Fruit fly (Drosophila melanogaster): ENCODE measurements around the gene CG4842.

The CG4842 gene

dm6 chr3L:16339873-16340272, 28.3 kb upstream of the CG4842 start:
- no peak for TF ChIP-seq CG17801 (GFP tag; optimal IDR thresholded peaks at IDR 0.05; ENCODE audit: partially characterized antibody)

dm6 chr3L:16346023-16346422, 22.2 kb upstream of the CG4842 start, which contains the start of gene CG33257:
Gene CG33257 (plus strand): TSS chr3L:16346323.
- no peak for TF ChIP-seq CG17801 (GFP tag; optimal IDR thresholded peaks at IDR 0.05; ENCODE audit: partially characterized antibody)

- TF ChIP-seq CG17801 (GFP tag; optimal IDR thresholded peaks at IDR 0.05; ENCODE audit: partially characterized antibody): no peak
Observed at dm6 chr3L:16347914-16348313, 20.3 kb upstream of the CG4842 start, which contains the start of gene mRpS34. Gene mRpS34 (plus strand): TSS chr3L:16348074.

- no peak for TF ChIP-seq CG17801 (GFP tag; optimal IDR thresholded peaks at IDR 0.05; ENCODE audit: partially characterized antibody)
Observed at dm6 chr3L:16349686-16350085, 18.5 kb upstream of the CG4842 start.

- no peak for TF ChIP-seq CG17801 (GFP tag; optimal IDR thresholded peaks at IDR 0.05; ENCODE audit: partially characterized antibody)
Observed at dm6 chr3L:16351770-16352429, 16.3 kb upstream of the CG4842 start, which contains the start of the genes Golgin104 and Tcs3. Gene Golgin104 (minus strand): TSS chr3L:16351951. Gene Tcs3 (plus strand): TSS chr3L:16351991.

- TF ChIP-seq CG17801 (GFP tag; optimal IDR thresholded peaks at IDR 0.05; ENCODE audit: partially characterized antibody): no peak
Observed at dm6 chr3L:16354197-16354596, 14.0 kb upstream of the CG4842 start, which contains the start of gene Pdh. Gene Pdh (minus strand): TSS chr3L:16354297.

- TF ChIP-seq CG17801 (GFP tag; optimal IDR thresholded peaks at IDR 0.05; ENCODE audit: partially characterized antibody): no peak
Observed at dm6 chr3L:16356171-16356765, 11.9 kb upstream of the CG4842 start.

- no peak for TF ChIP-seq CG17801 (GFP tag; optimal IDR thresholded peaks at IDR 0.05; ENCODE audit: partially characterized antibody)
Observed at dm6 chr3L:16357187-16357728, 10.9 kb upstream of the CG4842 start.

dm6 chr3L:16357860-16358259, 10.3 kb upstream of the CG4842 start:
- no peak for TF ChIP-seq CG17801 (GFP tag; optimal IDR thresholded peaks at IDR 0.05; ENCODE audit: partially characterized antibody)

dm6 chr3L:16359219-16359748, 8.9 kb upstream of the CG4842 start, which contains the start of gene ringer:
Gene ringer (minus strand): TSS chr3L:16359428.
- TF ChIP-seq CG17801 (GFP tag; optimal IDR thresholded peaks at IDR 0.05; ENCODE audit: partially characterized antibody): no peak

dm6 chr3L:16359795-16360194, 8.4 kb upstream of the CG4842 start:
- no peak for TF ChIP-seq CG17801 (GFP tag; optimal IDR thresholded peaks at IDR 0.05; ENCODE audit: partially characterized antibody)

- no peak for TF ChIP-seq CG17801 (GFP tag; optimal IDR thresholded peaks at IDR 0.05; ENCODE audit: partially characterized antibody)
Observed at dm6 chr3L:16361200-16361815, 6.9 kb upstream of the CG4842 start.

- no peak for TF ChIP-seq CG17801 (GFP tag; optimal IDR thresholded peaks at IDR 0.05; ENCODE audit: partially characterized antibody)
Observed at dm6 chr3L:16362119-16362653, 6.0 kb upstream of the CG4842 start, which contains the start of gene Cpr72Ea. Gene Cpr72Ea (plus strand): TSS chr3L:16362603.

dm6 chr3L:16364182-16364581, 4.0 kb upstream of the CG4842 start:
- no peak for TF ChIP-seq CG17801 (GFP tag; optimal IDR thresholded peaks at IDR 0.05; ENCODE audit: partially characterized antibody)

- TF ChIP-seq CG17801 (GFP tag; optimal IDR thresholded peaks at IDR 0.05; ENCODE audit: partially characterized antibody): no peak
Observed at dm6 chr3L:16364599-16364998, 3.6 kb upstream of the CG4842 start, which contains the start of gene Cpr72Eb. Gene Cpr72Eb (plus strand): TSS chr3L:16364899.

All from ovary, adult (tissue).